Fruit fly (Drosophila melanogaster) whole organism, prepupa: ENCODE measurements around the gene CG31926.

Experiments used
- Blimp-1 ChIP-seq: fragments of 200-800 bp; sonication (Bioruptor generic); optimal IDR thresholded peaks from 3 replicates; lab custom pipeline; 2017; ENCODE audit warnings: missing biosample characterization, missing genetic modification characterization, mild to moderate bottlenecking, moderate library complexity, missing genetic modification reagents
- CG10631 ChIP-seq: fragments of 200-800 bp; sonication (Bioruptor generic); optimal IDR thresholded peaks from 2 replicates; lab custom pipeline; 2016; ENCODE audit warnings: missing biosample characterization, missing genetic modification characterization
- CG10669 ChIP-seq: fragments of 200-800 bp; sonication (Bioruptor generic); optimal IDR thresholded peaks from 3 replicates; lab custom pipeline; 2018; ENCODE audit warnings: missing biosample characterization, mild to moderate bottlenecking, missing genetic modification characterization, moderate library complexity
- CG1621 ChIP-seq: fragments of 200-800 bp; sonication (Bioruptor generic); optimal IDR thresholded peaks from 3 replicates; lab custom pipeline; 2018; ENCODE audit warnings: missing biosample characterization, mild to moderate bottlenecking, missing genetic modification characterization
- CG16779 ChIP-seq: fragments of 200-800 bp; sonication (Bioruptor generic); optimal IDR thresholded peaks from 3 replicates; lab custom pipeline; 2017; ENCODE audit warnings: missing biosample characterization, mild to moderate bottlenecking, missing genetic modification characterization
- CG3032 ChIP-seq: fragments of 200-800 bp; optimal IDR thresholded peaks from 2 replicates; lab custom pipeline; 2019; ENCODE audit warnings: missing biosample characterization, mild to moderate bottlenecking, missing genetic modification characterization, moderate library complexity
- CG31627 ChIP-seq: fragments of 200-800 bp; sonication (Bioruptor generic); optimal IDR thresholded peaks from 3 replicates; lab custom pipeline; 2016; ENCODE audit warnings: missing biosample characterization, missing genetic modification characterization
- CG32006 ChIP-seq: fragments of 200-800 bp; sonication (Bioruptor generic); optimal IDR thresholded peaks from 3 replicates; lab custom pipeline; 2017; ENCODE audit warnings: missing biosample characterization, mild to moderate bottlenecking, missing genetic modification characterization
- CG34406 ChIP-seq: fragments of 200-800 bp; sonication (Bioruptor generic); optimal IDR thresholded peaks from 3 replicates; lab custom pipeline; 2016; ENCODE audit warnings: missing biosample characterization, missing genetic modification characterization
- CG3919 ChIP-seq: fragments of 200-800 bp; sonication (Bioruptor generic); optimal IDR thresholded peaks from 3 replicates; lab custom pipeline; 2016; ENCODE audit warnings: missing biosample characterization, missing genetic modification characterization
- CG4318 ChIP-seq: fragments of 200-800 bp; sonication (Bioruptor generic); optimal IDR thresholded peaks from 3 replicates; lab custom pipeline; 2017; ENCODE audit warnings: missing biosample characterization, mild to moderate bottlenecking, missing genetic modification characterization
- CG6163 ChIP-seq: fragments of 200-800 bp; sonication (Bioruptor generic); IDR thresholded peaks from 3 replicates; pipeline ENCODE4 v1.3.6; 2022; ENCODE audit warnings: missing biosample characterization, missing genetic modification characterization
- CG6276 ChIP-seq: fragments of 200-800 bp; sonication (Bioruptor generic); optimal IDR thresholded peaks from 2 replicates; lab custom pipeline; 2017; ENCODE audit warnings: missing biosample characterization, mild to moderate bottlenecking, missing genetic modification characterization
- CG6792 ChIP-seq: fragments of 200-800 bp; sonication (Bioruptor generic); optimal IDR thresholded peaks from 3 replicates; lab custom pipeline; 2016; ENCODE audit warnings: missing biosample characterization, missing genetic modification characterization
- CG6808 ChIP-seq: fragments of 200-800 bp; sonication (Bioruptor generic); optimal IDR thresholded peaks from 3 replicates; lab custom pipeline; 2017; ENCODE audit warnings: missing biosample characterization, missing genetic modification characterization, mild to moderate bottlenecking, moderate library complexity, missing genetic modification reagents
- CG6854 ChIP-seq: fragments of 200-800 bp; sonication (Bioruptor generic); optimal IDR thresholded peaks from 2 replicates; lab custom pipeline; 2017; ENCODE audit warnings: missing biosample characterization, mild to moderate bottlenecking, missing genetic modification characterization
- CG7368 ChIP-seq: fragments of 200-800 bp; sonication (Bioruptor generic); optimal IDR thresholded peaks from 3 replicates; lab custom pipeline; 2016; ENCODE audit warnings: missing biosample characterization, missing genetic modification characterization
- CG8119 ChIP-seq: fragments of 200-800 bp; sonication (Bioruptor generic); IDR thresholded peaks from 3 replicates; pipeline ENCODE4 v1.3.6; 2022; ENCODE audit warnings: missing biosample characterization, missing genetic modification characterization
- CG8319 ChIP-seq: fragments of 200-800 bp; sonication (Bioruptor generic); optimal IDR thresholded peaks from 3 replicates; lab custom pipeline; 2016; ENCODE audit warnings: missing biosample characterization, missing genetic modification characterization
- CG8632 ChIP-seq: fragments of 200-800 bp; sonication (Bioruptor generic); optimal IDR thresholded peaks from 3 replicates; lab custom pipeline; 2016; ENCODE audit warnings: missing biosample characterization, missing genetic modification characterization
- Eip75B ChIP-seq: fragments of 200-800 bp; sonication (Bioruptor generic); optimal IDR thresholded peaks from 3 replicates; lab custom pipeline; 2016; ENCODE audit warnings: missing biosample characterization, missing genetic modification characterization
- Eip78C ChIP-seq: fragments of 200-800 bp; sonication (Bioruptor generic); peaks from one replicate; lab custom pipeline; 2016; ENCODE audit warnings: missing biosample characterization, missing genetic modification characterization
- Eip93F ChIP-seq: fragments of 200-800 bp; sonication (Bioruptor generic); optimal IDR thresholded peaks from 2 replicates; lab custom pipeline; 2016; ENCODE audit warnings: missing biosample characterization, mild to moderate bottlenecking, missing genetic modification characterization
- Ets21C ChIP-seq: fragments of 200-800 bp; sonication (Bioruptor generic); optimal IDR thresholded peaks from 3 replicates; lab custom pipeline; 2016; ENCODE audit warnings: missing biosample characterization, missing genetic modification characterization
- Ets96B ChIP-seq: fragments of 200-800 bp; optimal IDR thresholded peaks from 2 replicates; lab custom pipeline; 2019; ENCODE audit warnings: missing biosample characterization, mild to moderate bottlenecking, missing genetic modification characterization, moderate library complexity
- Gug ChIP-seq: fragments of 200-800 bp; sonication (Bioruptor generic); IDR thresholded peaks from 2 replicates; pipeline ENCODE4 v1.3.6; 2022; ENCODE audit warnings: missing biosample characterization, missing genetic modification characterization
- Hr38 ChIP-seq: sonication (Bioruptor generic); optimal IDR thresholded peaks from 2 replicates; lab custom pipeline; 2016; ENCODE audit warnings: missing biosample characterization, missing genetic modification characterization
- Hr39 ChIP-seq: fragments of 200-800 bp; sonication (Bioruptor generic); optimal IDR thresholded peaks from 2 replicates; lab custom pipeline; 2016; ENCODE audit warnings: missing biosample characterization, missing genetic modification characterization
- Hr4 ChIP-seq: fragments of 200-800 bp; sonication (Bioruptor generic); optimal IDR thresholded peaks from 3 replicates; lab custom pipeline; 2016; ENCODE audit warnings: missing biosample characterization, missing genetic modification characterization
- Met ChIP-seq: fragments of 200-800 bp; sonication (Bioruptor generic); optimal IDR thresholded peaks from 3 replicates; lab custom pipeline; 2016; ENCODE audit warnings: missing biosample characterization, missing genetic modification characterization
- OdsH ChIP-seq: fragments of 200-800 bp; sonication (Bioruptor generic); optimal IDR thresholded peaks from 3 replicates; lab custom pipeline; 2016; ENCODE audit warnings: missing biosample characterization, missing genetic modification characterization
- Smox ChIP-seq: fragments of 200-800 bp; sonication (Bioruptor generic); optimal IDR thresholded peaks from 3 replicates; lab custom pipeline; 2016; ENCODE audit warnings: missing biosample characterization, missing genetic modification characterization
- Sox102F ChIP-seq: fragments of 200-800 bp; sonication (Bioruptor generic); optimal IDR thresholded peaks from 2 replicates; lab custom pipeline; 2016; ENCODE audit warnings: missing biosample characterization, mild to moderate bottlenecking, missing genetic modification characterization
- Sox14 ChIP-seq: fragments of 200-800 bp; sonication (Bioruptor generic); optimal IDR thresholded peaks from 3 replicates; lab custom pipeline; 2016; ENCODE audit warnings: missing biosample characterization, missing genetic modification characterization
- Sox15 ChIP-seq: fragments of 200-800 bp; sonication (Bioruptor generic); optimal IDR thresholded peaks from 3 replicates; lab custom pipeline; 2016; ENCODE audit warnings: missing biosample characterization, missing genetic modification characterization
- achi ChIP-seq: fragments of 200-800 bp; sonication (Bioruptor generic); optimal IDR thresholded peaks from 3 replicates; lab custom pipeline; 2016; ENCODE audit warnings: missing biosample characterization, missing genetic modification characterization
- acj6 ChIP-seq: fragments of 200-800 bp; sonication (Bioruptor generic); optimal IDR thresholded peaks from 3 replicates; lab custom pipeline; 2016; ENCODE audit warnings: missing biosample characterization, missing genetic modification characterization
- cyc ChIP-seq: fragments of 200-800 bp; sonication (Bioruptor generic); optimal IDR thresholded peaks from 3 replicates; lab custom pipeline; 2016; ENCODE audit warnings: missing biosample characterization, missing genetic modification characterization
- dac ChIP-seq: fragments of 200-800 bp; sonication (Bioruptor generic); optimal IDR thresholded peaks from 2 replicates; lab custom pipeline; 2017; ENCODE audit warnings: missing biosample characterization, mild to moderate bottlenecking, missing genetic modification characterization
- dsx ChIP-seq: fragments of 200-800 bp; optimal IDR thresholded peaks from 3 replicates; lab custom pipeline; 2019; ENCODE audit warnings: missing biosample characterization, mild to moderate bottlenecking, missing genetic modification characterization, moderate library complexity; ENCODE audit not compliant: poor library complexity, severe bottlenecking
- eg ChIP-seq: fragments of 200-800 bp; sonication (Bioruptor generic); IDR thresholded peaks from 3 replicates; pipeline ENCODE4 v1.3.6; 2022; ENCODE audit warnings: missing biosample characterization, missing genetic modification characterization
- fd59A ChIP-seq: fragments of 200-800 bp; sonication (Bioruptor generic); optimal IDR thresholded peaks from 2 replicates; lab custom pipeline; 2017; ENCODE audit warnings: missing biosample characterization, mild to moderate bottlenecking, missing genetic modification characterization, missing genetic modification reagents
- fd85E ChIP-seq: fragments of 200-800 bp; sonication (Bioruptor generic); optimal IDR thresholded peaks from 3 replicates; lab custom pipeline; 2016; ENCODE audit warnings: missing biosample characterization, missing genetic modification characterization
- lz ChIP-seq: fragments of 200-800 bp; sonication (Bioruptor generic); optimal IDR thresholded peaks from 3 replicates; lab custom pipeline; 2016; ENCODE audit warnings: missing biosample characterization, missing genetic modification characterization
- net ChIP-seq: fragments of 200-800 bp; sonication (Bioruptor generic); optimal IDR thresholded peaks from 3 replicates; lab custom pipeline; 2016; ENCODE audit warnings: missing biosample characterization, missing genetic modification characterization
- pdm3 ChIP-seq: fragments of 200-800 bp; sonication (Bioruptor generic); optimal IDR thresholded peaks from 3 replicates; lab custom pipeline; 2016; ENCODE audit warnings: missing biosample characterization, missing genetic modification characterization
- salr ChIP-seq, 2 experiments: fragments of 200-800 bp; sonication (Bioruptor generic); optimal IDR thresholded peaks; 3 replicates each; lab custom pipeline; 2016 to 2018; ENCODE audit warnings: missing biosample characterization in 2 of 2, missing genetic modification characterization in 2 of 2, mild to moderate bottlenecking in 1 of 2
- spab ChIP-seq: fragments of 200-800 bp; sonication (Bioruptor generic); optimal IDR thresholded peaks from 2 replicates; lab custom pipeline; 2017; ENCODE audit warnings: missing biosample characterization, mild to moderate bottlenecking, missing genetic modification characterization, missing genetic modification reagents
- ss ChIP-seq, 2 experiments: fragments of 200-800 bp; sonication (Bioruptor generic); optimal IDR thresholded peaks; 2 replicates in 1 of 2; 3 replicates in 1 of 2; lab custom pipeline; 2017 to 2018; ENCODE audit warnings: mild to moderate bottlenecking in 2 of 2, missing biosample characterization in 2 of 2, missing genetic modification characterization in 2 of 2, moderate library complexity in 1 of 2
- svp ChIP-seq: fragments of 200-800 bp; sonication (Bioruptor generic); peaks from one replicate; lab custom pipeline; 2016; ENCODE audit warnings: missing biosample characterization, missing genetic modification characterization
- topi ChIP-seq: fragments of 200-800 bp; sonication (Bioruptor generic); optimal IDR thresholded peaks from 3 replicates; lab custom pipeline; 2016; ENCODE audit warnings: missing biosample characterization, missing genetic modification characterization
- vri ChIP-seq: fragments of 200-800 bp; sonication (Bioruptor generic); optimal IDR thresholded peaks from 3 replicates; lab custom pipeline; 2016; ENCODE audit warnings: missing biosample characterization, mild to moderate bottlenecking, missing genetic modification characterization

The CG31926 gene

DNA sequence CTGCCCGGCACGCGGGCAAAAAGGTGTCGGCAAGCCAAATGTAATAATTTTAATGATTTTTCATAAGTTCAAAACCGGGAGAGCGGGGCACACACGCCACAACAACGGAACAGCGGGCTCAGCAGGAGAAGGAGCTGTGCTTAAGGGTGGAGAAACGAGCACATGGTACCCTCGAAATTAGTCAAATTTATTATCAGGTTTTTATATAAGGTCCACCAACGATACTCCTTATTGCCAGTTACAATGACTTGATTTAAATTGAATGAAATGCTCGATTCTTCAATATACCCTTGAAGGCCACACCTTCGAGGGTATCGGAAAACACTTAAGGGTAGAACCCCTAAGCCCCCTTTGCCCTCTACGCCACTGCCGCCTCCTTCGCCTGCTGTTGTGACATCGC is 21.8 kb upstream of the CG31926 start:
- TF ChIP-seq Sox15 (GFP tag; lab: Kevin White, UChicago) (peak; percentile 21), lz (peak; percentile 70), Hr39 (GFP tag; lab: Kevin White, UChicago) (peak; percentile 78), Eip75B (GFP tag; lab: Kevin White, UChicago) (peak; percentile 39), CG6854 (GFP tag; lab: Kevin White, UChicago) (peak; percentile 53), ss (GFP tag; optimal IDR thresholded peaks at IDR 0.05; lab: Kevin White, UChicago) (peak in 1 of 2 experiments; percentile 23), fd85E (GFP tag; lab: Kevin White, UChicago) (no peak), CG8119 (GFP tag; lab: Robert Waterston, UW) (no peak), Sox14 (peak; percentile 52), Met (GFP tag; lab: Kevin White, UChicago) (peak; percentile 82), CG6276 (GFP tag; lab: Kevin White, UChicago) (no peak), CG34406 (GFP tag; lab: Kevin White, UChicago) (peak; percentile 46), CG32006 (no peak), svp (GFP tag; lab: Kevin White, UChicago) (peak; percentile 90), spab (GFP tag; lab: Kevin White, UChicago) (peak; percentile 22), CG6163 (GFP tag; lab: Robert Waterston, UW) (peak; percentile 65; the same call in 2 of the 3 replicates), eg (GFP tag; lab: Robert Waterston, UW) (no peak), achi (peak; percentile 32), Blimp-1 (peak; percentile 36), Smox (GFP tag; lab: Kevin White, UChicago) (peak; percentile 62), dsx (peak; percentile 5), CG3032 (peak; percentile 32), cyc (GFP tag; lab: Kevin White, UChicago) (peak; percentile 78), CG6808 (GFP tag; lab: Kevin White, UChicago) (peak; percentile 7), Sox102F (peak; percentile 72), CG3919 (peak; percentile 39), salr (GFP tag; optimal IDR thresholded peaks at IDR 0.05; lab: Kevin White, UChicago) (peak in 1 of 2 experiments; percentile 22), CG8319 (GFP tag; lab: Kevin White, UChicago) (peak; percentile 49), CG6792 (peak; percentile 58), CG1621 (tag; lab: Kevin White, UChicago) (no peak), OdsH (GFP tag; lab: Kevin White, UChicago) (peak; percentile 45), dac (GFP tag; lab: Kevin White, UChicago) (no peak), vri (GFP tag; lab: Kevin White, UChicago) (peak; percentile 68), Hr38 (GFP tag; lab: Kevin White, UChicago) (no peak), CG10631 (peak; percentile 37), pdm3 (GFP tag; lab: Kevin White, UChicago) (peak; percentile 52), Eip93F (GFP tag; lab: Kevin White, UChicago) (no peak), Ets21C (peak; percentile 76), CG16779 (tag; lab: Kevin White, UChicago) (no peak), CG4318 (GFP tag; lab: Kevin White, UChicago) (no peak), CG10669 (GFP tag; lab: Kevin White, UChicago) (peak; percentile 38), topi (GFP tag; lab: Kevin White, UChicago) (peak; percentile 72), CG8632 (GFP tag; lab: Kevin White, UChicago) (peak; percentile 30), acj6 (GFP tag; lab: Kevin White, UChicago) (peak; percentile 51), net (peak; percentile 19), CG31627 (GFP tag; lab: Kevin White, UChicago) (peak; percentile 83), Eip78C (GFP tag; lab: Kevin White, UChicago) (peak; percentile 78), Gug (GFP tag; lab: Robert Waterston, UW) (no peak), Ets96B (tag; lab: Kevin White, UChicago) (peak; percentile 29), fd59A (GFP tag; lab: Kevin White, UChicago) (peak; percentile 39), Hr4 (GFP tag; lab: Kevin White, UChicago) (no peak), CG7368 (GFP tag; lab: Kevin White, UChicago) (peak; percentile 47)
